Worm (Caenorhabditis elegans): Measurements from ENCODE around the gene str-32.

str-32 gene

DNA sequence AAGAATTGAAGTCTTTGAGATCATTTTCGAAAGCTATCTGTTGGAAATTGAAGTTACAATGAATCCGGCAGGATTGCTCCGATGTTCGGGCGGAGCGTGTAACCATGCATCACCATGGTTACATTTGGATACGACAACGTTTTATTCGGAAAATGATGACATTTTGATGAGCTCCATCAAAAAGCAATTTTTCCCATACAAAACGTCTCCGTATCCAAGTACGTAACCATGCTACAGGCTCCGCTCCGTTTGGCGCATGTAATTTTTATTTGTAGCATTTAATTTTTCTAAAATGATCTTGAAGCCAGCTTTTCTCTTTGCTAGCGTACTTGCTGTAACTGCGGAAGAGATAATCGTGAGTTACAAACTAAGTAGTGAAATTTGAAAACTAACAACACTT lies 38.7 kb downstream of the str-32 start, which contains the start of the genes cwp-2 and cwp-3:
Gene cwp-2, minus strand, starts transcription at position 101 of the 400 bp plus-strand sequence.
Gene cwp-3, plus strand, starts transcription at position 293 of the 400 bp plus-strand sequence.
- TF ChIP-seq lin-13 (GFP tag; optimal IDR thresholded peaks at IDR 0.05) (no peak), ztf-4 (tag; optimal IDR thresholded peaks at IDR 0.05) (no peak), lsy-2 (tag; optimal IDR thresholded peaks at IDR 0.05) (no peak), crh-2 (tag; optimal IDR thresholded peaks at IDR 0.05) (no peak), unc-62 (GFP tag; optimal IDR thresholded peaks at IDR 0.05) (no peak), mab-5 (tag; optimal IDR thresholded peaks at IDR 0.05) (no peak), sem-4 (tag; optimal IDR thresholded peaks at IDR 0.05) (no peak)

DNA sequence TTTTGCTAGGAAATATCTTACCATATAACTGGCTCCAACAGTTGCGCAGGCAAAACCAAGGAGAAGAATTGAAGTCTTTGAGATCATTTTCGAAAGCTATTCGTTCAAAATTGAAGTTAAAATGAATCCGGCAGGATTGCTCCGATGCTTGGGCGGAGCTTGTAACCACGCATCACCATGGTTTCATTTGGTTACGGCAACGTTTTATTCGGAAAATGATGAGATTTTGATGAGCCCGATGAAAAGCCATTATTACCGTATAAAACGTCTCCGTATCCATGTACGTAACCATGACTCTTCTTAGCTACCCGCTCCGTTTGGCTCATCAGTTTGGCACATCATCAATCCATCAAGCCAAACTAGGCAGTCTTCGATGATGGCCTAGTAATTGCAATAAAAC lies 40.1 kb downstream of the str-32 start, which contains the start of gene cwp-1:
Gene cwp-1, minus strand, starts transcription at position 101 of the 400 bp plus-strand sequence.
- TF ChIP-seq nhr-11 (tag; optimal IDR thresholded peaks at IDR 0.05) (no peak), unc-55 (GFP tag; optimal IDR thresholded peaks at IDR 0.05) (no peak), skn-1 (tag; optimal IDR thresholded peaks at IDR 0.05) (no peak), crh-2 (tag; optimal IDR thresholded peaks at IDR 0.05) (no peak), nhr-6 (tag; optimal IDR thresholded peaks at IDR 0.05) (no peak), ZK546.5 (tag; optimal IDR thresholded peaks at IDR 0.05) (no peak), mab-5 (tag; optimal IDR thresholded peaks at IDR 0.05) (no peak)

DNA sequence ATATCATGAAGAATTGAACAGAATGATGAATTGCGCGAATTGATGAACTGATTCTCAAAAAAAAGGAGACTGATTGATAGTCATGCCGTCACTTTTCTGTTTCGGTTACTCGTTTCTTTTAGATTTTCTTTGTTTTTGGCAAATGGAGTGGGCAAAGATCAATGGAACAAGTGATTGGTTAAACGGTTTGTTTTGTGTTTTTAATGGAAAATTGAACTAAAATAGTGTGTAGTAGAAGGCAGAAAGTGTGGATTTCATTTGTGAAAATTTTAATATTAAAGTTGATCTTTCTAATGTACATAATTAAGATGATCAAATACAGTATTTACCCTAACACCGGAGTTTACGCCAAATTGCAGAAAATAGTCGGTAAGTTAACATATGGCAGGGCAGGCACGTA lies 41.4 kb downstream of the str-32 start, which contains the start of gene nas-9:
Gene nas-9, minus strand, starts transcription at position 101 of the 400 bp plus-strand sequence.
- TF ChIP-seq unc-62 (GFP tag; optimal IDR thresholded peaks at IDR 0.05): no peak
- no peak for TF ChIP-seq peb-1 (tag; optimal IDR thresholded peaks at IDR 0.05)
- TF ChIP-seq Y55F3AM.14 (GFP tag; optimal IDR thresholded peaks at IDR 0.05): no peak
- no peak for TF ChIP-seq elt-3 (tag; optimal IDR thresholded peaks at IDR 0.05)
- TF ChIP-seq mdl-1 (tag; optimal IDR thresholded peaks at IDR 0.05): no peak
- no peak for TF ChIP-seq fos-1 (tag; optimal IDR thresholded peaks at IDR 0.05)
- TF ChIP-seq nhr-237 (tag; optimal IDR thresholded peaks at IDR 0.05): no peak
- no peak for TF ChIP-seq elt-1 (tag; optimal IDR thresholded peaks at IDR 0.05)
- TF ChIP-seq ceh-16 (tag; optimal IDR thresholded peaks at IDR 0.05): no peak
- no peak for TF ChIP-seq skn-1 (tag; optimal IDR thresholded peaks at IDR 0.05)
- no peak for TF ChIP-seq unc-39 (tag; optimal IDR thresholded peaks at IDR 0.05)
- no peak for TF ChIP-seq mab-5 (tag; optimal IDR thresholded peaks at IDR 0.05)

ce11 chrV:4834277-4834676 lies 47.0 kb downstream of the str-32 start, which contains the start of gene C37H5.14:
Gene C37H5.14 (minus strand): TSS chrV:4834377.
- TF ChIP-seq sma-9 (GFP tag; optimal IDR thresholded peaks at IDR 0.05): no peak
- TF ChIP-seq sma-9 (tag; optimal IDR thresholded peaks at IDR 0.05): no peak
- no peak for TF ChIP-seq zag-1 (tag; optimal IDR thresholded peaks at IDR 0.05)
- no peak for TF ChIP-seq blmp-1 (tag; optimal IDR thresholded peaks at IDR 0.05; ENCODE audit: insufficient read depth)
- no peak for TF ChIP-seq ceh-82 (tag; optimal IDR thresholded peaks at IDR 0.05)
- TF ChIP-seq F13H6.1 (tag; optimal IDR thresholded peaks at IDR 0.05): no peak
- no peak for TF ChIP-seq mdl-1 (tag; optimal IDR thresholded peaks at IDR 0.05)
- no peak for TF ChIP-seq mbf-1 (tag; optimal IDR thresholded peaks at IDR 0.05)

All from whole organism, L2 larva.